Worm (Caenorhabditis elegans): ENCODE measurements around the gene F35D11.3.

ce11 chrII:4600818-4601217 lies 7.4 kb upstream of the F35D11.3 start:
- TF ChIP-seq B0310.2 (tag; optimal IDR thresholded peaks at IDR 0.05) (no peak), ama-1 (optimal IDR thresholded peaks at IDR 0.05) (no peak), aly-1 (tag; optimal IDR thresholded peaks at IDR 0.05) (no peak), hmbx-1 (tag; optimal IDR thresholded peaks at IDR 0.05) (no peak), F13C5.2 (tag; optimal IDR thresholded peaks at IDR 0.05) (no peak), ceh-36 (tag; optimal IDR thresholded peaks at IDR 0.05) (no peak), scrt-1 (GFP tag; IDR thresholded peaks at IDR 0.05) (no peak), sea-1 (GFP tag; conservative IDR thresholded peaks at IDR 0.05) (no peak), hnd-1 (tag; optimal IDR thresholded peaks at IDR 0.05) (no peak), tbx-11 (GFP tag; IDR thresholded peaks at IDR 0.05) (no peak), ceh-13 (GFP tag; optimal IDR thresholded peaks at IDR 0.05) (no peak), ets-7 (tag; optimal IDR thresholded peaks at IDR 0.05) (no peak), hmg-4 (GFP tag; optimal IDR thresholded peaks at IDR 0.05) (no peak)
